Worm (Caenorhabditis elegans): ENCODE data around the gene ZK1098.6.

- no peak for TF ChIP-seq saeg-2 (GFP tag; IDR thresholded peaks at IDR 0.05)
- TF ChIP-seq lin-39 (tag; optimal IDR thresholded peaks at IDR 0.05): no peak
- TF ChIP-seq aly-2 (tag; optimal IDR thresholded peaks at IDR 0.05): no peak
- TF ChIP-seq lin-15B (tag; optimal IDR thresholded peaks at IDR 0.05): no peak
- no peak for TF ChIP-seq snpc-1.2 (GFP tag; IDR thresholded peaks at IDR 0.05)
- TF ChIP-seq lin-38 (GFP tag; IDR thresholded peaks at IDR 0.05): no peak
- TF ChIP-seq ceh-82 (tag; optimal IDR thresholded peaks at IDR 0.05): no peak
These were observed 36.3 kb downstream of the ZK1098.6 start, which contains the start of gene C48B4.9 for ce11 chrIII:9563235-9563634.
